Fruit fly (Drosophila melanogaster) whole organism, prepupa: ENCODE results near the gene dysc.

Source experiments
- CG10631 ChIP-seq: fragments of 200-800 bp; sonication (Bioruptor generic); optimal IDR thresholded peaks from 2 replicates; lab custom pipeline; 2016; ENCODE audit warnings: missing biosample characterization, missing genetic modification characterization
- CG11902 ChIP-seq: fragments of 200-800 bp; sonication (Bioruptor generic); optimal IDR thresholded peaks from 3 replicates; lab custom pipeline; 2016; ENCODE audit warnings: missing biosample characterization, missing genetic modification characterization
- CG3032 ChIP-seq: fragments of 200-800 bp; optimal IDR thresholded peaks from 2 replicates; lab custom pipeline; 2019; ENCODE audit warnings: missing biosample characterization, mild to moderate bottlenecking, missing genetic modification characterization, moderate library complexity
- CG6276 ChIP-seq: fragments of 200-800 bp; sonication (Bioruptor generic); optimal IDR thresholded peaks from 2 replicates; lab custom pipeline; 2017; ENCODE audit warnings: missing biosample characterization, mild to moderate bottlenecking, missing genetic modification characterization
- CG6808 ChIP-seq: fragments of 200-800 bp; sonication (Bioruptor generic); optimal IDR thresholded peaks from 3 replicates; lab custom pipeline; 2017; ENCODE audit warnings: missing biosample characterization, missing genetic modification characterization, mild to moderate bottlenecking, moderate library complexity, missing genetic modification reagents
- CG8119 ChIP-seq: fragments of 200-800 bp; sonication (Bioruptor generic); IDR thresholded peaks from 3 replicates; pipeline ENCODE4 v1.3.6; 2022; ENCODE audit warnings: missing biosample characterization, missing genetic modification characterization
- Ets21C ChIP-seq: fragments of 200-800 bp; sonication (Bioruptor generic); optimal IDR thresholded peaks from 3 replicates; lab custom pipeline; 2016; ENCODE audit warnings: missing biosample characterization, missing genetic modification characterization
- Hr39 ChIP-seq: fragments of 200-800 bp; sonication (Bioruptor generic); optimal IDR thresholded peaks from 2 replicates; lab custom pipeline; 2016; ENCODE audit warnings: missing biosample characterization, missing genetic modification characterization
- Lpt ChIP-seq: fragments of 200-800 bp; sonication (Bioruptor generic); optimal IDR thresholded peaks from 3 replicates; lab custom pipeline; 2016; ENCODE audit warnings: missing biosample characterization, missing genetic modification characterization
- Met ChIP-seq: fragments of 200-800 bp; sonication (Bioruptor generic); optimal IDR thresholded peaks from 3 replicates; lab custom pipeline; 2016; ENCODE audit warnings: missing biosample characterization, missing genetic modification characterization
- fd59A ChIP-seq: fragments of 200-800 bp; sonication (Bioruptor generic); optimal IDR thresholded peaks from 2 replicates; lab custom pipeline; 2017; ENCODE audit warnings: missing biosample characterization, mild to moderate bottlenecking, missing genetic modification characterization, missing genetic modification reagents
- pdm3 ChIP-seq: fragments of 200-800 bp; sonication (Bioruptor generic); optimal IDR thresholded peaks from 3 replicates; lab custom pipeline; 2016; ENCODE audit warnings: missing biosample characterization, missing genetic modification characterization
- vri ChIP-seq: fragments of 200-800 bp; sonication (Bioruptor generic); optimal IDR thresholded peaks from 3 replicates; lab custom pipeline; 2016; ENCODE audit warnings: missing biosample characterization, mild to moderate bottlenecking, missing genetic modification characterization

DNA sequence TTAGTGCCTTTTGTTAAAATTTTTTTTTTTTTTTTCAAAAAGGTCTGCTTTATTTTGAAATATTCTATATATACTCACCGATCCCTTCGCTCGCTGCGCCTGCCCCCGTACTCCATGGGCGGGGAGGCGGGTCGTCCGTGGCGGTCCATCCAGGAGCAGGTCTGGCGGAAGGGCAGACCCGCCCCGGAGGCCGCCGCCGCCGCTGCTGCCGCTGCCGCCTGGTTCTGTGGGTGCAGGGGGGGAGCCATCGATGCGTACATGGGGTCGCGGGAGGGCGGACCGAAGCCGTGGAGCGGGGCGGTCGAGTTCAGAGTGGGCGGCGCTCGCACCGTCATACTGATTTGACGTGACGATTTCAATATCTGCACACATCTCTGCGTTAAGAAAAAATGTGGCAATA lies 15.9 kb downstream of the dysc start:
- TF ChIP-seq Met (no peak), CG10631 (GFP tag; lab: Kevin White, UChicago) (no peak), CG6276 (GFP tag; lab: Kevin White, UChicago) (no peak), CG6808 (GFP tag; lab: Kevin White, UChicago) (no peak), CG11902 (no peak), CG8119 (GFP tag; lab: Robert Waterston, UW) (no peak), CG3032 (tag; lab: Kevin White, UChicago) (no peak), Ets21C (GFP tag; lab: Kevin White, UChicago) (no peak), pdm3 (no peak), Lpt (GFP tag; lab: Kevin White, UChicago) (no peak), vri (no peak), Hr39 (no peak), fd59A (no peak)
